Worm (Caenorhabditis elegans) whole organism, L4 larva: Measurements from ENCODE around the gene C51E3.10.

Source experiments
- D1046.2 ChIP-seq: fragments of 200-800 bp; sonication (Bioruptor generic); IDR thresholded peaks from 2 replicates; pipeline ENCODE4 v1.3.6; 2022; ENCODE audit warnings: missing genetic modification characterization, missing compliant biosample characterization
- R02D3.7 ChIP-seq: fragments of 150-350 bp; sonication (generic microtip); optimal IDR thresholded peaks from 3 replicates; lab custom pipeline; 2014; ENCODE audit warnings: missing biosample characterization, missing genetic modification characterization
- T20F7.1 ChIP-seq: fragments of 200-800 bp; sonication (Bioruptor generic); optimal IDR thresholded peaks from 2 replicates; lab custom pipeline; 2018; ENCODE audit warnings: mild to moderate bottlenecking, missing genetic modification characterization, missing compliant biosample characterization
- T26A8.4 ChIP-seq: fragments of 200-800 bp; sonication (Bioruptor generic); IDR thresholded peaks from 2 replicates; pipeline ENCODE4 v1.3.6; 2022; ENCODE audit warnings: missing genetic modification characterization, missing compliant biosample characterization
- Y5F2A.4 ChIP-seq: fragments of 200-800 bp; sonication (Bioruptor generic); optimal IDR thresholded peaks from 2 replicates; lab custom pipeline; 2018; ENCODE audit warnings: mild to moderate bottlenecking, missing genetic modification characterization, missing compliant biosample characterization
- Y75B8A.6 ChIP-seq: fragments of 200-800 bp; sonication (Bioruptor generic); IDR thresholded peaks from 2 replicates; pipeline ENCODE4 v1.3.6; 2022; ENCODE audit warnings: missing genetic modification reagents, missing genetic modification characterization, missing compliant biosample characterization
- ceh-20 ChIP-seq: fragments of 200-800 bp; sonication (Bioruptor generic); IDR thresholded peaks from 2 replicates; pipeline ENCODE4 v1.3.6; 2022; ENCODE audit warnings: missing genetic modification reagents, missing genetic modification characterization, missing compliant biosample characterization
- ces-1 ChIP-seq: fragments of 150-350 bp; sonication (generic microtip); optimal IDR thresholded peaks from 4 replicates; lab custom pipeline; 2014; ENCODE audit warnings: missing biosample characterization, missing genetic modification reagents, missing genetic modification characterization
- ctbp-1 ChIP-seq: fragments of 200-800 bp; sonication (Bioruptor generic); IDR thresholded peaks from 2 replicates; pipeline ENCODE4 v1.3.6; 2022; ENCODE audit warnings: missing genetic modification reagents, missing genetic modification characterization, missing compliant biosample characterization
- daf-12 ChIP-seq: fragments of 150-350 bp; optimal IDR thresholded peaks from 2 replicates; lab custom pipeline; 2014; ENCODE audit warnings: missing biosample characterization, missing genetic modification reagents, missing genetic modification characterization
- daf-16 ChIP-seq, 3 experiments: sonication (generic microtip); optimal IDR thresholded peaks; 2 replicates each; lab custom pipeline; 2016 to 2017; ENCODE audit warnings: missing genetic modification characterization in 3 of 3, missing genetic modification reagents in 3 of 3, mild to moderate bottlenecking in 2 of 3, missing compliant biosample characterization in 2 of 3, missing biosample characterization in 1 of 3, moderate library complexity in 1 of 3
- dpl-1 ChIP-seq: fragments of 150-350 bp; optimal IDR thresholded peaks from 2 replicates; lab custom pipeline; 2014; ENCODE audit warnings: missing biosample characterization, missing genetic modification reagents, missing genetic modification characterization
- fkh-10 ChIP-seq: fragments of 150-350 bp; optimal IDR thresholded peaks from 2 replicates; lab custom pipeline; 2014; ENCODE audit warnings: missing biosample characterization, missing genetic modification reagents, missing genetic modification characterization
- fos-1 ChIP-seq: fragments of 150-350 bp; optimal IDR thresholded peaks from 2 replicates; lab custom pipeline; 2014; ENCODE audit warnings: missing biosample characterization, missing genetic modification characterization
- hlh-30 ChIP-seq: sonication (generic microtip); optimal IDR thresholded peaks from 2 replicates; lab custom pipeline; 2017; ENCODE audit warnings: antibody characterized with exemption, mild to moderate bottlenecking, missing genetic modification characterization, missing compliant biosample characterization; ENCODE audit not compliant: insufficient read depth
- lin-13 ChIP-seq: fragments of 150-350 bp; optimal IDR thresholded peaks from 2 replicates; lab custom pipeline; 2014; ENCODE audit warnings: missing biosample characterization, missing genetic modification reagents, missing genetic modification characterization
- lin-39 ChIP-seq: fragments of 150-350 bp; optimal IDR thresholded peaks from 2 replicates; lab custom pipeline; 2014; ENCODE audit warnings: missing biosample characterization, missing genetic modification reagents, missing genetic modification characterization
- lsy-2 ChIP-seq, 2 experiments: fragments of 150-350 bp in 1 of 2; sonication (generic microtip) in 1 of 2; optimal IDR thresholded peaks; 2 replicates each; lab custom pipeline; 2014 to 2017; ENCODE audit warnings: missing biosample characterization in 2 of 2, missing genetic modification characterization in 2 of 2
- madf-9 ChIP-seq: fragments of 200-800 bp; sonication (Bioruptor generic); conservative IDR thresholded peaks from 2 replicates; pipeline ENCODE4 v1.3.6; 2022; ENCODE audit warnings: missing genetic modification reagents, missing genetic modification characterization, missing compliant biosample characterization
- mdt-29 ChIP-seq: fragments of 200-800 bp; sonication (Bioruptor generic); IDR thresholded peaks from 2 replicates; pipeline ENCODE4 v1.3.6; 2022; ENCODE audit warnings: missing genetic modification reagents, missing genetic modification characterization, missing compliant biosample characterization
- nhr-111 ChIP-seq: fragments of 200-800 bp; sonication (Bioruptor generic); optimal IDR thresholded peaks from 2 replicates; lab custom pipeline; 2018; ENCODE audit warnings: mild to moderate bottlenecking, missing genetic modification characterization, missing compliant biosample characterization
- nhr-48 ChIP-seq: sonication (generic microtip); optimal IDR thresholded peaks from 2 replicates; lab custom pipeline; 2016; ENCODE audit warnings: mild to moderate bottlenecking, missing genetic modification characterization, missing compliant biosample characterization
- nhr-77 ChIP-seq: fragments of 150-350 bp; optimal IDR thresholded peaks from 2 replicates; lab custom pipeline; 2014; ENCODE audit warnings: missing biosample characterization, missing genetic modification characterization
- pha-4 ChIP-seq, 2 experiments: fragments of 150-350 bp in 1 of 2; fragments of 200-800 bp in 1 of 2; sonication (Bioruptor generic) in 1 of 2; IDR thresholded peaks in 1 of 2; optimal IDR thresholded peaks in 1 of 2; 2 replicates each; pipeline versions ENCODE4 v1.3.6 to Lab custom; 2014 to 2022; ENCODE audit warnings: missing genetic modification characterization in 2 of 2, missing genetic modification reagents in 2 of 2, missing biosample characterization in 1 of 2, missing compliant biosample characterization in 1 of 2
- pqm-1 ChIP-seq: sonication (generic microtip); optimal IDR thresholded peaks from 2 replicates; lab custom pipeline; 2017; ENCODE audit warnings: missing biosample characterization, missing genetic modification characterization
- saeg-2 ChIP-seq: fragments of 200-800 bp; sonication (Bioruptor generic); IDR thresholded peaks from 2 replicates; pipeline ENCODE4 v1.3.6; 2022; ENCODE audit warnings: missing genetic modification reagents, missing genetic modification characterization, missing compliant biosample characterization
- sdz-12 ChIP-seq: fragments of 200-800 bp; sonication (Bioruptor generic); optimal IDR thresholded peaks from 2 replicates; lab custom pipeline; 2018; ENCODE audit warnings: mild to moderate bottlenecking, missing genetic modification characterization, missing compliant biosample characterization
- skn-1 ChIP-seq: fragments of 150-350 bp; optimal IDR thresholded peaks from 2 replicates; lab custom pipeline; 2014; ENCODE audit warnings: missing biosample characterization, missing genetic modification characterization
- tag-97 ChIP-seq: fragments of 200-800 bp; sonication (Bioruptor generic); IDR thresholded peaks from 2 replicates; pipeline ENCODE4 v1.3.6; 2022; ENCODE audit warnings: missing genetic modification characterization, missing compliant biosample characterization
- unc-130 ChIP-seq: sonication (generic microtip); optimal IDR thresholded peaks from 2 replicates; lab custom pipeline; 2016; ENCODE audit warnings: missing genetic modification reagents, missing genetic modification characterization, missing compliant biosample characterization
- unc-62 ChIP-seq, 3 experiments: fragments of 150-350 bp in 1 of 3; sonication (generic microtip); optimal IDR thresholded peaks in 2 of 3; peaks in 1 of 3; 1 replicate in 1 of 3; 2 replicates in 2 of 3; lab custom pipeline; 2014 to 2017; ENCODE audit warnings: missing biosample characterization in 3 of 3, missing genetic modification characterization in 3 of 3, missing genetic modification reagents in 3 of 3, missing genotype in 1 of 3
- zip-11 ChIP-seq: fragments of 200-800 bp; sonication (Bioruptor generic); IDR thresholded peaks from 2 replicates; pipeline ENCODE4 v1.3.6; 2022; ENCODE audit warnings: missing genetic modification characterization, missing compliant biosample characterization
- zip-2 ChIP-seq: fragments of 150-350 bp; optimal IDR thresholded peaks from 2 replicates; lab custom pipeline; 2014; ENCODE audit warnings: missing biosample characterization, missing genetic modification characterization

C51E3.10 gene

DNA sequence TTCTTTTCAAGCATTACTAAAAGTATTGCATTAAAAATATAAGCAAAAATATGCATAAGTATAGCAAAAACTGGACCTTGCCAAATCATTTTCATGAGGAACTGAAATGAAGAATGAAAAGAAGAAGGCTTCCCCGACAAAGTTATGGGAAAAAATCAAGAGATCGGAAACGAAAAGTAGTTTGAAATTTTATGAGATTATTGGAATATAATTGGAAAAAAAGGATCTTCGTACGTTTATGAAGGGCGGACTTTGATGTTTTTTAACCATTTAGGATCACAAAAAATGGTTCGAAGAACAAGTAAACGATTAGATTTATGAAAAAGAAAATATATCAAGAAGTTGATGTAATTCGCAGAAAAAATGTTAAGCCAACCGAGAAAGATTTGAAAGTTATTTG lies 40.0 kb downstream of the C51E3.10 start, which contains the start of gene srxa-18:
TSS of gene srxa-18 (minus strand) at position 100 of the 400 bp plus-strand sequence.
- TF ChIP-seq lin-13 (no peak), R02D3.7 (tag; lab: Kevin White, UChicago) (no peak), Y75B8A.6 (GFP tag; lab: Robert Waterston, UW) (no peak), ceh-20 (GFP tag; lab: Robert Waterston, UW) (no peak), skn-1 (no peak), nhr-111 (GFP tag; lab: Kevin White, UChicago) (no peak), tag-97 (GFP tag; lab: Robert Waterston, UW) (no peak), unc-130 (GFP tag; lab: Kevin White, UChicago) (no peak), daf-12 (no peak), nhr-48 (tag; lab: Kevin White, UChicago) (no peak), zip-2 (no peak), fkh-10 (no peak), zip-11 (GFP tag; lab: Robert Waterston, UW) (no peak), mdt-29 (GFP tag; lab: Robert Waterston, UW) (no peak), fos-1 (tag; lab: Kevin White, UChicago) (no peak), sdz-12 (GFP tag; lab: Kevin White, UChicago) (no peak), D1046.2 (GFP tag; lab: Robert Waterston, UW) (no peak), saeg-2 (GFP tag; lab: Robert Waterston, UW) (no peak), dpl-1 (no peak), lsy-2 (tag; optimal IDR thresholded peaks at IDR 0.05; lab: Kevin White, UChicago) (no peak)

DNA sequence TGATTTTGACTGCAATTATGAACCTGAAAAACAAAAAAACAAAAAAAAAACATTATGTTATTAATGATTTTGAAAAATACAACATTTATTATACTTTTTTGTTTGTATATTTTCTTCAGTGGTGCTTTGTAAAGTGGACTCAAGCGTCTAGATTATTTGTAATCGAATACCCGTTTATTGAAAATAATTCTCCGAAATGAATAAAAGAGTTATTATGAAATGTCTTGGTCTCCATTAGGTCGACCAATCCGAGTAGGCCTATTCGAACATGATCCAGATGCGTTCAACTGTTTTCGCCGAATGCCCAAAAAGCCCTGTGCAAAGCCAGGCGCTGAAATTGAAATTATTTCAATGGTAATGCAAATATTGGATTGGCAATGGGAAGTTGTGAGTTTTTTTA lies 43.5 kb downstream of the C51E3.10 start, which contains the start of gene C08B6.5:
TSS of gene C08B6.5 (plus strand) at position 301 of the 400 bp plus-strand sequence.
- TF ChIP-seq madf-9 (GFP tag; lab: Robert Waterston, UW) = no peak
- TF ChIP-seq fos-1 (tag; lab: Kevin White, UChicago) = no peak
- no peak for TF ChIP-seq ces-1 (GFP tag; lab: Kevin White, UChicago)
- no peak for TF ChIP-seq pha-4 (GFP tag; IDR thresholded peaks at IDR 0.05; lab: Robert Waterston, UW)
- no peak for TF ChIP-seq pha-4 (tag; optimal IDR thresholded peaks at IDR 0.05; lab: Kevin White, UChicago)
- no peak for TF ChIP-seq lin-39 (tag; lab: Kevin White, UChicago)
- no peak for TF ChIP-seq saeg-2 (GFP tag; lab: Robert Waterston, UW)
- no peak for TF ChIP-seq R02D3.7 (tag; lab: Kevin White, UChicago)
- TF ChIP-seq D1046.2 (GFP tag; lab: Robert Waterston, UW) = no peak
- no peak for TF ChIP-seq Y5F2A.4
- no peak for TF ChIP-seq T20F7.1
- TF ChIP-seq sdz-12 (GFP tag; lab: Kevin White, UChicago) = no peak
- TF ChIP-seq nhr-77 = no peak
- TF ChIP-seq pqm-1 (tag; lab: Kevin White, UChicago) = no peak
- TF ChIP-seq zip-11 (GFP tag; lab: Robert Waterston, UW) = no peak
- TF ChIP-seq, all 104 proteins: peak for 0

DNA sequence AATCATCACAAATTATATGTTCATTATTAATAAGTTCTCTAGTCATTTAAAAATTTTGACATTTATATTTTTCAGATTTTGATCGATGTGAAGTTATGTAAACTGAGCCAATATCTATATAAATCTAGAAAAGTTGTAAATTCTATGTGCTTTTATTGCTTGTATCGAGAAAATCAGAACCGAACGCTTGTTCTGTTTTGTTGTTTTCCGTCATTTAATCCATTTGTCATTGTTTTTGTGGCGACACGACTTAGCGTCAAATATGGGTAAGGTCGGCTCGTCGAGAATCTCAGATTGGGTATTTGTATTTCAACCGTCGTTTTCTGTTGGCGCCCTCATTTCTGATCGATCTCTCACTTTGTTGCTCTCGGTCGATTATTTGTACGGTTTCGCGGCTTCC lies 46.6 kb downstream of the C51E3.10 start, which contains the start of gene cht-5:
TSS of gene cht-5 (plus strand) at position 301 of the 400 bp plus-strand sequence.
- TF ChIP-seq ctbp-1 (no peak), hlh-30 (no peak)

DNA sequence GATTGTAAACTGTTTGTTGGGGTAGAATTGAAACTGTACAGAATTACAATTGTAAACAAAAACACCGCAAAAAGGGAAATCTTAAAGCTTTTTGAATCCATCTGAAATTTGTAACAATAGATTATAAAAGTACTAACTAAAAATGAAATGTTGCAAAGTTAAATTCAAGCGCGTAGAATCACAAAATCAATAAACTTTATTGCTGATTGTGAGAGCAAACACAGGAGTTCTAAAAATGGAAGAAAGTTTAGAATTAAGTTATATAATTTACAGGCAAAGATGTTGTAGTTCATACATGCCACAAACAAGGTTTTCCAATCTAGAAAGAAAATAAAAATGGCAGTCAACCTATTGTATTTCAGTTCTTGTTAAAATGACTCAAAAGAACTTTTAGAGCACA lies 48.7 kb downstream of the C51E3.10 start, which contains the start of gene C08B6.3:
TSS of gene C08B6.3 (minus strand) at position 101 of the 400 bp plus-strand sequence.
- TF ChIP-seq T26A8.4 (no peak), daf-16 (GFP tag; optimal IDR thresholded peaks at IDR 0.05; lab: Kevin White, UChicago) (no peak), daf-16 (tag; optimal IDR thresholded peaks at IDR 0.05; lab: Kevin White, UChicago) (peak; percentile 8), unc-62 (GFP tag; optimal IDR thresholded peaks at IDR 0.05 in 1 of 2; lab: Kevin White, UChicago) (peak in 1 of 2 experiments; percentile 18), unc-62 (tag; optimal IDR thresholded peaks at IDR 0.05; lab: Kevin White, UChicago) (no peak)
